Worm (Caenorhabditis elegans) whole organism, L3 larva: Measurements from ENCODE around the gene pqn-15.

Source experiments
- ceh-28 ChIP-seq: fragments of 150-350 bp; optimal IDR thresholded peaks from 2 replicates; lab custom pipeline; 2014; ENCODE audit warnings: missing biosample characterization, missing genetic modification reagents, missing genetic modification characterization
- ceh-82 ChIP-seq: fragments of 150-350 bp; optimal IDR thresholded peaks from 2 replicates; lab custom pipeline; 2014; ENCODE audit warnings: missing biosample characterization, missing genetic modification characterization
- egl-5 ChIP-seq: fragments of 150-350 bp; optimal IDR thresholded peaks from 2 replicates; lab custom pipeline; 2017; ENCODE audit warnings: missing biosample characterization, missing genetic modification reagents, missing genetic modification characterization, inconsistent platforms
- fkh-10 ChIP-seq: sonication (generic microtip); optimal IDR thresholded peaks from 2 replicates; lab custom pipeline; 2017; ENCODE audit warnings: missing biosample characterization, missing genetic modification reagents, missing genetic modification characterization
- fos-1 ChIP-seq: fragments of 150-350 bp; optimal IDR thresholded peaks from 2 replicates; lab custom pipeline; 2014; ENCODE audit warnings: missing biosample characterization, missing genetic modification characterization
- lsy-12 ChIP-seq: sonication (generic microtip); optimal IDR thresholded peaks from 2 replicates; lab custom pipeline; 2016; ENCODE audit warnings: mild to moderate bottlenecking, missing genetic modification characterization, missing compliant biosample characterization
- nhr-11 ChIP-seq: fragments of 150-350 bp; optimal IDR thresholded peaks from 2 replicates; lab custom pipeline; 2014; ENCODE audit warnings: missing biosample characterization, missing genetic modification characterization
- nhr-12 ChIP-seq: fragments of 150-350 bp; optimal IDR thresholded peaks from 2 replicates; lab custom pipeline; 2014; ENCODE audit warnings: missing biosample characterization, missing genetic modification characterization
- nhr-237 ChIP-seq: fragments of 150-350 bp; optimal IDR thresholded peaks from 2 replicates; lab custom pipeline; 2014; ENCODE audit warnings: missing biosample characterization, missing genetic modification characterization
- pqm-1 ChIP-seq: fragments of 150-350 bp; optimal IDR thresholded peaks from 2 replicates; lab custom pipeline; 2017; ENCODE audit warnings: missing biosample characterization, missing genetic modification characterization, inconsistent platforms
- unc-62 ChIP-seq: fragments of 150-350 bp; sonication (generic microtip); optimal IDR thresholded peaks from 4 replicates; lab custom pipeline; 2014; ENCODE audit warnings: missing biosample characterization, missing genetic modification reagents, missing genetic modification characterization
- ztf-11 ChIP-seq: fragments of 150-350 bp; optimal IDR thresholded peaks from 2 replicates; lab custom pipeline; 2014; ENCODE audit warnings: missing biosample characterization, missing genetic modification characterization
- ztf-4 ChIP-seq: fragments of 150-350 bp; optimal IDR thresholded peaks from 2 replicates; lab custom pipeline; 2014; ENCODE audit warnings: missing biosample characterization, missing genetic modification characterization

DNA sequence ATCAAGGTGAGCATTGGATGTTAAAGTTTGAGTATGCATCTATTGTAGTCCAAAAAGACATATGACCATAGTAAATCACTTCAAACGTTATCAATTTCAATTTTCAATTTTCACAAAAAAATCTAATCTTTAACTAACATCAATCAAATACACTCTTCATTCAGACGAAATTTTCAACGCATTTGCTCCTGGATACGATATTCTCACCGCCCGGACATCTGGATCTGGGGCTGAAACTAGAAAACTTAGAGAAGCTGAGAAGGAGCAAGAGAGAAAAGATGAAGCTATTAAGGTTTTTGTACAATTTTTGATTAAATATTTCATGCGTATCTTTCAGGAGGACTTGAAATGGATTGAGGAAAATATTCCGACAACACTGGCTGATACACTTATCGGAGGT lies 42.9 kb downstream of the pqn-15 start:
- TF ChIP-seq nhr-11 (tag; lab: Kevin White, UChicago) (no peak), lsy-12 (no peak), fos-1 (tag; lab: Kevin White, UChicago) (no peak), nhr-12 (no peak), ztf-11 (tag; lab: Kevin White, UChicago) (no peak), pqm-1 (tag; lab: Kevin White, UChicago) (no peak), egl-5 (no peak), nhr-237 (tag; lab: Kevin White, UChicago) (no peak), ceh-82 (no peak), ztf-4 (tag; lab: Kevin White, UChicago) (no peak), fkh-10 (GFP tag; lab: Kevin White, UChicago) (no peak), ceh-28 (tag; lab: Kevin White, UChicago) (no peak), unc-62 (GFP tag; lab: Kevin White, UChicago) (no peak)
